Fruit fly (Drosophila melanogaster): Measurements from ENCODE around the gene snRNP-U1-70K.

Gene snRNP-U1-70K

DNA sequence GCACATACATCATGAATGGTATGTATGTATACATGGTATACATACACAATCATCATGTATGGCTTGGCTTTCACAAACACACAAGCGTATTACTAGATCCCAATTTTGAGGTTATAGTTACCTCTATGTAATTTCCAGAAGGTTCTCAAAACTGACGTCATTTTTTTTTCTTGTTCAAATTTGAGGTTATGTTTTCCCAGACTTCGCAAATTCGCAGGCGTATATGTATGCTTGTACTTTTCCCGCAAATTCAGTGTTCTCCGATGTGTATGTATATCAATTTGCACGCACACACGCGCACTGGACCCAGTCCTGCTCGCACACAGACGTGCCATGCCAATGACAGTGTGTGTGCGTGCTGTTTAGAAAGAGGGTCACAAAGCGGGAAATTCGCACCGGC is 5.2 kb downstream of the snRNP-U1-70K start (continued):
- peak; percentile 9 for TF ChIP-seq CG13296 (GFP tag; optimal IDR thresholded peaks at IDR 0.05)

DNA sequence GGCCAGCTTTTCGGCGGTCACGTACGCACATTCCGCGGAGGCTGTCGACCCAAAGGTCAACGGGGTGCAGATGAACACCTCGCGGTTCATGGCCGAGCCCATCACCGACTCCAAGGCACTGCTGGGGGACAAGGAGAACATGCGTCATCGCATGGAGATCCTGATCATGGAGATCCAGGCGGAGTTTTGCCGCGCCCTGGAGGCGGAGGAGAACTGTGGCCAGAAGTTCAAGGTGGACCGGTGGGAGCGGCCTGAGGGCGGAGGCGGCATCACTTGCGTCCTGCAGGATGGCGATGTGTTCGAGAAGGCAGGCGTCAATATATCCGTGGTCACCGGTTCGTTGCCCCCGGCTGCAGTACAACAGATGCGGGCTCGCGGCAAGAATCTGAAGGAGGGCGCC is 6.9 kb downstream of the snRNP-U1-70K start:
- TF ChIP-seq nerfin-2 (GFP tag; IDR thresholded peaks at IDR 0.05; ENCODE audit: partially characterized antibody) (peak; percentile 18; the same call in 1 of the 2 replicates), CG32767 (GFP tag; IDR thresholded peaks at IDR 0.05) (no peak), bsh (GFP tag; optimal IDR thresholded peaks at IDR 0.05) (no peak), sens (GFP tag) (peak; percentile 1), CG15601 (tag; optimal IDR thresholded peaks at IDR 0.05) (no peak), CG13287 (GFP tag; IDR thresholded peaks at IDR 0.05; ENCODE audit: partially characterized antibody) (no peak), Ets65A (GFP tag) (peak; percentile 82), CG2678 (tag; optimal IDR thresholded peaks at IDR 0.05) (no peak), bigmax (GFP tag; optimal IDR thresholded peaks at IDR 0.05) (no peak), tap (tag; optimal IDR thresholded peaks at IDR 0.05) (no peak), ro (GFP tag; IDR thresholded peaks at IDR 0.05) (no peak), CG42726 (GFP tag; IDR thresholded peaks at IDR 0.05; ENCODE audit: partially characterized antibody) (0 out of 2 replicates have a peak, but pooled peaks have one; percentile 54), B-H2 (GFP tag; optimal IDR thresholded peaks at IDR 0.05) (no peak), CG10959 (GFP tag; IDR thresholded peaks at IDR 0.05) (no peak), MESR4 (GFP tag; optimal IDR thresholded peaks at IDR 0.05) (peak; percentile 28), Med (GFP tag) (peak; percentile 39), h (optimal IDR thresholded peaks at IDR 0.05) (no peak), cg (GFP tag; optimal IDR thresholded peaks at IDR 0.05) (no peak), CG2129 (GFP tag; IDR thresholded peaks at IDR 0.05; ENCODE audit: partially characterized antibody) (no peak), Xrp1 (GFP tag; IDR thresholded peaks at IDR 0.05) (no peak), Doc3 (GFP tag; IDR thresholded peaks at IDR 0.05; ENCODE audit: partially characterized antibody) (0 out of 3 replicates have a peak, but pooled peaks have one; percentile 10), chinmo (GFP tag; IDR thresholded peaks at IDR 0.05; ENCODE audit: partially characterized antibody) (no peak), CG31441 (GFP tag; IDR thresholded peaks at IDR 0.05) (no peak), CG7271 (tag; optimal IDR thresholded peaks at IDR 0.05) (no peak), ssp (GFP tag; IDR thresholded peaks at IDR 0.05) (no peak), pnt (GFP tag; optimal IDR thresholded peaks at IDR 0.05) (no peak)

dm6 chr2L:6964022-6964434 is 7.5 kb downstream of the snRNP-U1-70K start, which contains the start of the genes sip2 and Coprox:
Gene sip2, minus strand, starts transcription at chr2L:6964074.
Gene Coprox, plus strand, starts transcription at chr2L:6964421.
- TF ChIP-seq rib (GFP tag; IDR thresholded peaks at IDR 0.05) (peak; percentile 50; the same call in 1 of the 2 replicates), CG9817 (tag; optimal IDR thresholded peaks at IDR 0.05) (peak; percentile 66), Doc3 (GFP tag; IDR thresholded peaks at IDR 0.05; ENCODE audit: partially characterized antibody) (no peak), CG6791 (GFP tag; IDR thresholded peaks at IDR 0.05; ENCODE audit: partially characterized antibody) (no peak), en (GFP tag; optimal IDR thresholded peaks at IDR 0.05) (no peak), lab (GFP tag; optimal IDR thresholded peaks at IDR 0.05) (no peak), CG17802 (tag; optimal IDR thresholded peaks at IDR 0.05) (peak; percentile 29), BEAF-32 (GFP tag; optimal IDR thresholded peaks at IDR 0.05) (peak; percentile 35), CG10462 (GFP tag; optimal IDR thresholded peaks at IDR 0.05) (peak; percentile 6), seq (GFP tag; IDR thresholded peaks at IDR 0.05) (no peak), CG18011 (GFP tag; optimal IDR thresholded peaks at IDR 0.05) (peak; percentile 52), Drgx (GFP tag; IDR thresholded peaks at IDR 0.05) (peak; percentile 38; the same call in 1 of the 2 replicates), CG7271 (tag; optimal IDR thresholded peaks at IDR 0.05) (peak; percentile 62), gcm2 (GFP tag; optimal IDR thresholded peaks at IDR 0.05) (no peak), CG3995 (GFP tag; optimal IDR thresholded peaks at IDR 0.05) (peak; percentile 62), CG1647 (GFP tag; optimal IDR thresholded peaks at IDR 0.05) (no peak), Fer1 (GFP tag; optimal IDR thresholded peaks at IDR 0.05) (peak; percentile 68), Taf1 (GFP tag; IDR thresholded peaks at IDR 0.05) (no peak), Mes4 (GFP tag; optimal IDR thresholded peaks at IDR 0.05) (no peak), CG4328 (GFP tag; optimal IDR thresholded peaks at IDR 0.05) (peak; percentile 47), mam (GFP tag; optimal IDR thresholded peaks at IDR 0.05) (peak; percentile 27), E2f2 (GFP tag; IDR thresholded peaks at IDR 0.05) (peak; percentile 84), Poxn (GFP tag; IDR thresholded peaks at IDR 0.05) (no peak), Nf-YB (GFP tag; optimal IDR thresholded peaks at IDR 0.05) (peak; percentile 60)
